Fruit fly (Drosophila melanogaster): ENCODE results near the gene CG3448.

- TF ChIP-seq psq (optimal IDR thresholded peaks at IDR 0.05) (no peak), Sin3A (optimal IDR thresholded peaks at IDR 0.05) (no peak), h (optimal IDR thresholded peaks at IDR 0.05) (no peak), Myc (optimal IDR thresholded peaks at IDR 0.05) (no peak), insv (optimal IDR thresholded peaks at IDR 0.05) (no peak)
Observed at dm6 chr3L:9423757-9424527, 27.4 kb downstream of the CG3448 start.

All from Kc167 (cell line).